Worm (Caenorhabditis elegans): ENCODE measurements around the gene dmsr-13.

- TF ChIP-seq sptf-2 (GFP tag; optimal IDR thresholded peaks at IDR 0.05) (no peak), hrde-1 (tag; optimal IDR thresholded peaks at IDR 0.05; ENCODE audit: borderline replicate concordance) (no peak), unc-62 (GFP tag; optimal IDR thresholded peaks at IDR 0.05) (no peak), unc-130 (GFP tag; optimal IDR thresholded peaks at IDR 0.05) (no peak)
Measured at ce11 chrV:6830075-6830474, 10.4 kb upstream of the dmsr-13 start.
